Worm (Caenorhabditis elegans): ENCODE data around the gene ins-12.

ce11 chrII:5517643-5518042, 36.8 kb upstream of the ins-12 start, which contains the start of gene ZK177.9:
- TF ChIP-seq ttx-3 (tag; optimal IDR thresholded peaks at IDR 0.05) (no peak), fkh-10 (GFP tag; optimal IDR thresholded peaks at IDR 0.05) (no peak), pha-4 (tag; optimal IDR thresholded peaks at IDR 0.05) (no peak), nhr-11 (tag; optimal IDR thresholded peaks at IDR 0.05) (no peak), F13H6.1 (tag; optimal IDR thresholded peaks at IDR 0.05) (no peak), lim-6 (tag; optimal IDR thresholded peaks at IDR 0.05) (no peak), elt-2 (tag; optimal IDR thresholded peaks at IDR 0.05) (no peak), ets-4 (tag; optimal IDR thresholded peaks at IDR 0.05) (no peak), T23F11.4 (GFP tag; optimal IDR thresholded peaks at IDR 0.05) (no peak), ceh-30 (tag; optimal IDR thresholded peaks at IDR 0.05) (no peak), sox-2 (GFP tag; IDR thresholded peaks at IDR 0.05) (no peak)

All from whole organism, late embryonic.